Fruit fly (Drosophila melanogaster): ENCODE data around the gene DIP-eta.

The DIP-eta gene

dm6 chr2L:5610629-5611028, 7.1 kb downstream of the DIP-eta start:
- no peak for TF ChIP-seq CG17806 (tag; optimal IDR thresholded peaks at IDR 0.05)
- TF ChIP-seq D1 (tag; optimal IDR thresholded peaks at IDR 0.05): no peak
- TF ChIP-seq Ets98B (GFP tag; IDR thresholded peaks at IDR 0.05): no peak
- no peak for TF ChIP-seq EcR (GFP tag; optimal IDR thresholded peaks at IDR 0.05)
- no peak for TF ChIP-seq Pif1A (GFP tag; optimal IDR thresholded peaks at IDR 0.05)
- TF ChIP-seq gl (tag; optimal IDR thresholded peaks at IDR 0.05): no peak
- TF ChIP-seq CG12605 (GFP tag; IDR thresholded peaks at IDR 0.05): no peak
- no peak for TF ChIP-seq fd96Ca (GFP tag; IDR thresholded peaks at IDR 0.05)
- TF ChIP-seq CG32121 (GFP tag; IDR thresholded peaks at IDR 0.05): no peak
- TF ChIP-seq CG8159 (tag; optimal IDR thresholded peaks at IDR 0.05): no peak
- TF ChIP-seq Snoo (tag; optimal IDR thresholded peaks at IDR 0.05): no peak
- no peak for TF ChIP-seq CG15710 (tag; optimal IDR thresholded peaks at IDR 0.05)
- TF ChIP-seq CG13204 (GFP tag; optimal IDR thresholded peaks at IDR 0.05): no peak
- TF ChIP-seq CG8301 (tag; optimal IDR thresholded peaks at IDR 0.05): no peak
- no peak for TF ChIP-seq rn (GFP tag; IDR thresholded peaks at IDR 0.05)
- no peak for TF ChIP-seq CG9948 (tag; optimal IDR thresholded peaks at IDR 0.05)
- TF ChIP-seq CG34367 (tag; optimal IDR thresholded peaks at IDR 0.05): no peak
- TF ChIP-seq CG14655 (GFP tag; optimal IDR thresholded peaks at IDR 0.05): no peak
- TF ChIP-seq CG4496 (GFP tag; IDR thresholded peaks at IDR 0.05): no peak
- no peak for TF ChIP-seq CG10348 (GFP tag; IDR thresholded peaks at IDR 0.05)

dm6 chr2L:5610108-5610507, 7.6 kb downstream of the DIP-eta start:
- TF ChIP-seq CG32121 (GFP tag; IDR thresholded peaks at IDR 0.05) (no peak), CG8159 (tag; optimal IDR thresholded peaks at IDR 0.05) (peak; percentile 0)

DNA sequence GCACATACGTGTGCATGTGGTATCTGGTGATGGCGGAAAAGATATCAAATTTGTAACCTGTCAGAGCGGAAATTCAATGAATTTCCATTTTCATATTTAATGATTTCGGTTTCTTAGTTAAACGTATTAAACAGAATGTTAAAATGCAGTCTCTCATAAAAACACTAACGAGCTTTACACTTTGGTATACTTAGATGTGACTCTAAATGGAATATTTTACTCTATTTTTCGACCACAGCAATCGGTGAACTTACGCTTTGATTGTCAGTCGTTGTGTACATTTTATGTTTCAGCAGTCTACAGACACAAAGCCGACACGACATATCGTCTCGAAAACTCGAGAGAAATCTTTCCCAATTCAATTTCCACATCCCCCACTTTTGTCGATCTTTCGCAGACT, 21.2 kb downstream of the DIP-eta start, which contains the start of gene CG18266:
Gene CG18266 (plus strand): TSS at position 301 of the 400 bp plus-strand sequence.
- TF ChIP-seq CG12605 (GFP tag; IDR thresholded peaks at IDR 0.05) (no peak), CG8301 (tag; optimal IDR thresholded peaks at IDR 0.05) (no peak), fd96Ca (GFP tag; IDR thresholded peaks at IDR 0.05) (no peak), Ets98B (GFP tag; IDR thresholded peaks at IDR 0.05) (no peak), CG32121 (GFP tag; IDR thresholded peaks at IDR 0.05) (no peak), CG10348 (GFP tag; IDR thresholded peaks at IDR 0.05) (no peak), D1 (tag; optimal IDR thresholded peaks at IDR 0.05) (no peak), rn (GFP tag; IDR thresholded peaks at IDR 0.05) (no peak)

DNA sequence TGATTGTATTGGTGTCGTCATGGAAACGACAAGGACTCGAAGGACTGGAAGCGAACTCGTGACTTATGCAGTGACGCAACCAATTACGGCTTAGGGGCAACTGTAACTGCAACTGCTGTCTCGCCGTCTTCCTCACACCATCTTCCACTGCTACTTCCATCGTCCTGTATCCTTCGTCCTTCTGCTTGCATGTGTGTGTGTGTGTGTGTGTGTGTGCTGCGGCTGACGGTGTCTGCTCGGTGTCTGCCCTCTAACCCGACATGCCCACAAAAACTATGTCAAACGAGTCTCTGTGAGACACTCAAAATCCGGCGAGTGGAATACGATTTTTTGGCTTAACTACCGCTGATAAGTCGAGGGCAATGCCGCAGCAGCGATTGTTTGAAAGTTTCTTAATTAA, 23.9 kb downstream of the DIP-eta start:
- no peak for TF ChIP-seq Pif1B (GFP tag; optimal IDR thresholded peaks at IDR 0.05)
- TF ChIP-seq CG14655 (GFP tag; optimal IDR thresholded peaks at IDR 0.05): no peak

DNA sequence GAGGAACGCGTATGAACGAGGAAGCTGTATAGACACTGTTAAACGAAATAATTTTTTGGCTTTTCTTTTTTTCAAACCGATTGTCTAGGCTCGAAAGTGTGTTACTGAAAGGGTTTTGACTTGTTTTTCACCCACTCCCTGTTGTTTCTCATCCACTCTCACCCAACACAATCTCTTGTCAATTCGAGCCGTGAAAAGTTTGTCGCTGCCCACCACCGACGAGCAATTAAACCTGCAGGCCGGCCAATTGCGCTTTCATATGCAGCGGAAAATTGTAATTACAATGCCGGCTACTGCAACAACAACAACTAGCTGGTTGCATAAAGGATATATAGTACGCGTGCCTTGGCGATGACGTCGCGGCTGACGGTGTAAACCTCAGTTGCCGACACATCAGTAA, 29.4 kb downstream of the DIP-eta start, which contains the start of gene CG7251:
Gene CG7251 (minus strand): TSS at position 101 of the 400 bp plus-strand sequence.
- no peak for TF ChIP-seq EcR (GFP tag; optimal IDR thresholded peaks at IDR 0.05)
- no peak for TF ChIP-seq CG32121 (GFP tag; IDR thresholded peaks at IDR 0.05)
- TF ChIP-seq rn (GFP tag; IDR thresholded peaks at IDR 0.05): no peak

DNA sequence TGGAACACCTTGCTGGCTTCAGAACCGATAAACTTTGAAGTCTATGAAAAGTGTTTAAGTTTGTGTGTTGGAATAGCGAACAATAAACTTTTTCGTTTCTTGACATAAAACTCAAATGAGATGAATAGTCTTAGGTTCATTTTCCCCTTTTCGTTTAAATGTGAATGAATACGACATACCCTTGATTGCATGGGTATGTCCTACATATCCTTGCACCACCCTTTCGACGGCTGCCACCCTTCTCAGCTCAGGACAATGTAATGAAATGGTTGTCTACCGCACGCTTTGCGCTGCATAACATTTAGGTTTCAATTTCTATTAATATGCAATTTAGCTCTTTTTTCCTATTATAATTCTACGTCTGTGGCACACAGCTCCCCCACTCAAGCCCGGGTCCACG, 36.7 kb downstream of the DIP-eta start, which contains the start of gene CG14011:
Gene CG14011 (minus strand): TSS at position 101 of the 400 bp plus-strand sequence.
- TF ChIP-seq CG15710 (tag; optimal IDR thresholded peaks at IDR 0.05) (no peak), Pif1A (GFP tag; optimal IDR thresholded peaks at IDR 0.05) (no peak), CG8159 (tag; optimal IDR thresholded peaks at IDR 0.05) (no peak), fd96Ca (GFP tag; IDR thresholded peaks at IDR 0.05) (no peak), CG17806 (tag; optimal IDR thresholded peaks at IDR 0.05) (no peak)

- TF ChIP-seq Ets98B (GFP tag; IDR thresholded peaks at IDR 0.05): peak; percentile 43; the same call in 1 of the 2 replicates
- no peak for TF ChIP-seq EcR (GFP tag; optimal IDR thresholded peaks at IDR 0.05)
- peak; percentile 49; the same call in 2 of the 3 replicates for TF ChIP-seq fd96Ca (GFP tag; IDR thresholded peaks at IDR 0.05)
- peak; percentile 48 for TF ChIP-seq CG14655 (GFP tag; optimal IDR thresholded peaks at IDR 0.05)
- no peak for TF ChIP-seq Snoo (tag; optimal IDR thresholded peaks at IDR 0.05)
- TF ChIP-seq Pif1B (GFP tag; optimal IDR thresholded peaks at IDR 0.05): peak; percentile 26
- peak; percentile 57 for TF ChIP-seq CG15710 (tag; optimal IDR thresholded peaks at IDR 0.05)
- TF ChIP-seq CG17806 (tag; optimal IDR thresholded peaks at IDR 0.05): no peak
- TF ChIP-seq Pif1A (GFP tag; optimal IDR thresholded peaks at IDR 0.05): peak; percentile 30
- peak; percentile 62 for TF ChIP-seq CG8159 (tag; optimal IDR thresholded peaks at IDR 0.05)
Observed at dm6 chr2L:5569503-5569902, 48.2 kb downstream of the DIP-eta start.

- no peak for TF ChIP-seq CG13204 (GFP tag; optimal IDR thresholded peaks at IDR 0.05)
- TF ChIP-seq CG17806 (tag; optimal IDR thresholded peaks at IDR 0.05): peak; percentile 60
- peak; percentile 81 for TF ChIP-seq CG12605 (GFP tag; IDR thresholded peaks at IDR 0.05)
- TF ChIP-seq CG34367 (tag; optimal IDR thresholded peaks at IDR 0.05): peak; percentile 30
- no peak for TF ChIP-seq Snoo (tag; optimal IDR thresholded peaks at IDR 0.05)
- TF ChIP-seq gl (tag; optimal IDR thresholded peaks at IDR 0.05): no peak
- TF ChIP-seq CG10348 (GFP tag; IDR thresholded peaks at IDR 0.05): no peak
- TF ChIP-seq EcR (GFP tag; optimal IDR thresholded peaks at IDR 0.05): no peak
- peak; percentile 44; the same call in 1 of the 3 replicates for TF ChIP-seq fd96Ca (GFP tag; IDR thresholded peaks at IDR 0.05)
- peak; percentile 0 for TF ChIP-seq Pif1B (GFP tag; optimal IDR thresholded peaks at IDR 0.05)
- TF ChIP-seq CG8301 (tag; optimal IDR thresholded peaks at IDR 0.05): peak; percentile 63
- TF ChIP-seq CG4496 (GFP tag; IDR thresholded peaks at IDR 0.05): peak; percentile 89
- peak; percentile 40; the same call in 1 of the 2 replicates for TF ChIP-seq rn (GFP tag; IDR thresholded peaks at IDR 0.05)
- TF ChIP-seq Ets98B (GFP tag; IDR thresholded peaks at IDR 0.05): peak; percentile 84
- TF ChIP-seq CG14655 (GFP tag; optimal IDR thresholded peaks at IDR 0.05): peak; percentile 63
- peak; percentile 71 for TF ChIP-seq CG8159 (tag; optimal IDR thresholded peaks at IDR 0.05)
- TF ChIP-seq CG9948 (tag; optimal IDR thresholded peaks at IDR 0.05): peak; percentile 57
- peak; percentile 72; the same call in 1 of the 2 replicates for TF ChIP-seq CG32121 (GFP tag; IDR thresholded peaks at IDR 0.05)
- TF ChIP-seq CG15710 (tag; optimal IDR thresholded peaks at IDR 0.05): peak; percentile 64
- no peak for TF ChIP-seq D1 (tag; optimal IDR thresholded peaks at IDR 0.05)
- TF ChIP-seq Pif1A (GFP tag; optimal IDR thresholded peaks at IDR 0.05): peak; percentile 20
Observed at dm6 chr2L:5567103-5567502, 50.6 kb downstream of the DIP-eta start.

All from whole organism, pupa.